Fruit fly (Drosophila melanogaster): ENCODE results near the gene CG2126.

- TF ChIP-seq pan (optimal IDR thresholded peaks at IDR 0.05) (no peak), psq (optimal IDR thresholded peaks at IDR 0.05) (no peak), Dll (optimal IDR thresholded peaks at IDR 0.05) (no peak), usp (GFP tag; optimal IDR thresholded peaks at IDR 0.05) (no peak)
Measured at dm6 chr3R:31810073-31810530, 33.6 kb upstream of the CG2126 start, which contains the start of gene Rift.
